Worm (Caenorhabditis elegans): ENCODE data around the gene C06A1.6.

DNA sequence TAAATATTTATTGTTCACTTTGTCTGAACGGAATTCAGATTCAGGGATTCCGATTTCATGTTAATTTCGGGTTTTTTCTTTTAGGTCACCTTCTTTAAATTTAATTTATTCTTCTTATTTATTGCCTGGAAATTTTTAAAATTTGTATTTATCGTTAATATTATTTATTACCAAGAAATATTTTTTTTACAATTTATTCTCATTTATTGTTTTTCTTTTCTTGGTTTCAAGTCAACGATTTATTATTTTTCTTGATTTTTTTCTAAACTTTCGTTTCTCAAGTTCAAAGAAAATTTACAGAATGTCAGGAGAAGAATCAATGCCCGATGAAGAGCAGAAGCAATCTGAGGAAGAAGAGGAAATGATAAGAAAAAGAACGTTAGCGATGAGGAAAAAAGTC lies 23.3 kb upstream of the C06A1.6 start, which contains the start of gene crn-3:
- TF ChIP-seq zim-3 (tag; optimal IDR thresholded peaks at IDR 0.05) (no peak), lin-35 (GFP tag; optimal IDR thresholded peaks at IDR 0.05) (no peak), nhr-27 (tag; optimal IDR thresholded peaks at IDR 0.05) (no peak), repo-1 (tag; optimal IDR thresholded peaks at IDR 0.05) (no peak), ets-4 (GFP tag; optimal IDR thresholded peaks at IDR 0.05) (no peak)

All from whole organism, young adult.